Worm (Caenorhabditis elegans) whole organism, midembryonic: ENCODE results near the gene npp-10.

Experiments
- T22C8.4 ChIP-seq: fragments of 200-800 bp; sonication (Bioruptor generic); IDR thresholded peaks from 2 replicates; pipeline ENCODE4 v1.3.6; 2022; ENCODE audit warnings: missing genetic modification characterization, missing compliant biosample characterization
- cog-1 ChIP-seq: sonication (generic microtip); optimal IDR thresholded peaks from 2 replicates; lab custom pipeline; 2016; ENCODE audit warnings: missing genetic modification characterization, missing compliant biosample characterization
- flt-1 ChIP-seq: fragments of 200-800 bp; sonication (Bioruptor generic); IDR thresholded peaks from 2 replicates; pipeline ENCODE4 v1.3.6; 2022; ENCODE audit warnings: missing genetic modification characterization, missing compliant biosample characterization
- klf-2 ChIP-seq: fragments of 200-800 bp; sonication (Bioruptor generic); conservative IDR thresholded peaks from 2 replicates; pipeline ENCODE4 v1.3.6; 2022; ENCODE audit warnings: missing genetic modification reagents, missing genetic modification characterization, missing compliant biosample characterization
- med-1 ChIP-seq: sonication (generic microtip); optimal IDR thresholded peaks from 2 replicates; lab custom pipeline; 2017; ENCODE audit warnings: missing genetic modification characterization, mild to moderate bottlenecking, missing compliant biosample characterization, antibody characterized with exemption, missing genetic modification reagents; ENCODE audit not compliant: insufficient read depth
- ref-1 ChIP-seq: fragments of 200-800 bp; sonication (Bioruptor generic); conservative IDR thresholded peaks from 2 replicates; pipeline ENCODE4 v1.3.6; 2022; ENCODE audit warnings: missing genetic modification reagents, missing genetic modification characterization, missing compliant biosample characterization
- tab-1 ChIP-seq: fragments of 200-800 bp; sonication (Bioruptor generic); IDR thresholded peaks from 2 replicates; pipeline ENCODE4 v1.3.6; 2022; ENCODE audit warnings: missing genetic modification characterization, missing compliant biosample characterization
- ztf-23 ChIP-seq: fragments of 200-800 bp; sonication (Bioruptor generic); IDR thresholded peaks from 2 replicates; pipeline ENCODE4 v1.3.6; 2022; ENCODE audit warnings: missing genetic modification reagents, missing genetic modification characterization, missing compliant biosample characterization
- ztf-29 ChIP-seq: fragments of 200-800 bp; sonication (Bioruptor generic); IDR thresholded peaks from 2 replicates; pipeline ENCODE4 v1.3.6; 2022; ENCODE audit warnings: missing genetic modification reagents, missing genetic modification characterization, missing compliant biosample characterization

Gene npp-10

DNA sequence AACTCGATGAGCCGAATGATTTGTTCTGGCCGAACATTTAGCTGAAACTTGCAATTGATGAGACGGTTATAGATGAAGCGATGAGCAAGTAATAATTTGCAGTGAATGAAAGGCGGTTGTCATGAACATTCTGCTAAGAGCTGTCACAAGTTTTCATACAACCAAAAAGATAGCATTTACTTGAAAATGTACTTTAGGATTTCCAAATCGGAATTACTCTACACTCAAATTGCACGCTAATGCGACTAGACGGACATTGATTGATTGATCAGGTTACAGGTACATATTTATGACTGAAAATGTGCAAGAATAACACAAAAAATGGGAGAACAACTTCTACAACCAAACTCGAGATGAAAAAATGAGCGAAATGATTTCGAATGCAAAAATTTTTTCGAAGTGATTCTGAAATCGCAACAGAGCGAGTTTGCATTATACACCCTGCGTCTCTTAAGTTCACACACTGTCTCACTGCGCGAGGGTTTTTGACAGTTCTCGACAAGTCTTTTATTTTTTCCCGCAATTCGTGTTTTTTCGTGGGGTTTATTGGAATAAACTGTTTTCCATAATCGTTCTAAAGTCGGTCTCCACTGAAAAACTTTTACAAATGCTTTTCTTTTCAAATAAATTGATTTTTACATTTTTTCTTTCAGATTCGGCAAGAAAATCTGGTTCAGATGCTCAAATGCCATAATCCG, at the start of gene npp-10, which contains the start of gene cyk-3:
Gene npp-10, minus strand, starts transcription at position 51 of the 698 bp plus-strand sequence.
Gene cyk-3, plus strand, starts transcription at position 648 of the 698 bp plus-strand sequence.
- TF ChIP-seq ref-1 (GFP tag; lab: Robert Waterston, UW), result no peak
- TF ChIP-seq klf-2 (GFP tag; lab: Robert Waterston, UW), result no peak
- TF ChIP-seq cog-1 (tag; lab: Kevin White, UChicago), result no peak
- no peak for TF ChIP-seq ztf-23 (GFP tag; lab: Robert Waterston, UW)
- no peak for TF ChIP-seq med-1 (GFP tag; lab: Kevin White, UChicago)
- TF ChIP-seq ztf-29 (GFP tag; lab: Robert Waterston, UW), result no peak
- TF ChIP-seq tab-1 (GFP tag; lab: Robert Waterston, UW), result no peak
- no peak for TF ChIP-seq flt-1 (GFP tag; lab: Robert Waterston, UW)
- no peak for TF ChIP-seq T22C8.4 (GFP tag; lab: Robert Waterston, UW)

DNA sequence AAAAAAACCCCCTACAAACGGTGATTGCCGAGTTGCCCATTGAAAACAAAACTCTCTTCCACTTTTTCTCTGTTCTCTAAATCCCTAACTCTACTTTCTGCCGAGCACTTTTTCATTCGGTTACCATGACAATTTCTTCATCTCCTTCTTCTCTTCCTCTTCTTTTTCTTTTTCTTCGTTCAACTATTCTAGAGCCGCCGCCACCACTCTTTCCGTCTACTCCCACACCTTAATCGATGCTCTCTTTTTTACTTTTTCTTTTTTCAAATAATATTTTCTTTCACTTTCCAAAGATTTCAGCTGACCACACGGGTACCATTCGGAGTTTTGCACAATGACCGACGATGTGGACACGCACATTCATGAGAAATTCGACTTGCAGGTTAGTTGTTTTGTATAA, 48.2 kb upstream of the npp-10 start, which contains the start of gene mapk-15:
Gene mapk-15, plus strand, starts transcription at position 301 of the 400 bp plus-strand sequence.
- TF ChIP-seq cog-1 (tag; lab: Kevin White, UChicago) (no peak), T22C8.4 (GFP tag; lab: Robert Waterston, UW) (no peak)

DNA sequence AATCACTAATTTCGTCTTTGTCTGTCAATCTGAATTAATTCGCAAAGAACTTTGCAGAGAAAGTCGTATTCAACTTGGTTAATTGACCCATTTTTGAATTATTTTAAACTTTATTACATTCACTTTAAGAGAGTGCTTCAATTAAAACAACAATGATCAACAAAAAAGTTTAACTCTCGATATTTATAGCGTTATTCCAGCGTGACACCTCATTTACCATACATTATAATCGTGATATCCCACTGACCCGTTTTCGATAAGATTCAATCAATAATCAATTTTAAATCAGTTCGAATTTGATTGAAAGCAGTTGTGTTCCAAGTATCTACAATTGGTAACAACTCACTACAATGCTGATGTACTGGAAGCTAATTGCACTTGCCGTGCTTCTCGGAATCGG, 37.4 kb upstream of the npp-10 start, which contains the start of gene clc-10:
Gene clc-10, plus strand, starts transcription at position 301 of the 400 bp plus-strand sequence.
- TF ChIP-seq cog-1 (tag; lab: Kevin White, UChicago), result no peak
- TF ChIP-seq ref-1 (GFP tag; lab: Robert Waterston, UW), result no peak
- no peak for TF ChIP-seq T22C8.4 (GFP tag; lab: Robert Waterston, UW)
- TF ChIP-seq ztf-23 (GFP tag; lab: Robert Waterston, UW), result no peak
- no peak for TF ChIP-seq flt-1 (GFP tag; lab: Robert Waterston, UW)
- TF ChIP-seq med-1 (GFP tag; lab: Kevin White, UChicago), result no peak
- TF ChIP-seq klf-2 (GFP tag; lab: Robert Waterston, UW), result no peak
- no peak for TF ChIP-seq ztf-29 (GFP tag; lab: Robert Waterston, UW)
- no peak for TF ChIP-seq tab-1 (GFP tag; lab: Robert Waterston, UW)

DNA sequence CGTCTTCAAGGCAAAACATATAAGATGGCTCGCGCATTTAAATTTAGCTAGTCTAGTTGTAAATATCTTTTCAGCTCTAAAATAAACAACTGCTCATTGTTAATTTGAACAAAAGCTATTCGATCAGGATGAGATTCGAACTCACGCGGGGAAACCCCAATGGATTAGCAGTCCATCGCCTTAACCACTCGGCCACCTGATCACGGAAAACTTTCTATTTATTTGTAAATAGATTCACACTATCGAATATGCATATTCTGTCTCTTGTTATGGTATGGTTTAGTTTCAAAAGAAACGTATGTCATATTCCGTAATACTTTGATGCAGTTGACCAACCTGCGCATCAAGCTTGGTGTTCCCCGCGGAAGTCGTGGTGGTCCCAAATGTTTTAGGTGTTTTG, 36.8 kb upstream of the npp-10 start:
- TF ChIP-seq T22C8.4 (GFP tag; lab: Robert Waterston, UW) (no peak), ztf-23 (GFP tag; lab: Robert Waterston, UW) (no peak), flt-1 (GFP tag; lab: Robert Waterston, UW) (no peak), klf-2 (GFP tag; lab: Robert Waterston, UW) (no peak), ztf-29 (GFP tag; lab: Robert Waterston, UW) (no peak), med-1 (GFP tag; lab: Kevin White, UChicago) (no peak), tab-1 (GFP tag; lab: Robert Waterston, UW) (no peak), cog-1 (tag; lab: Kevin White, UChicago) (no peak), ref-1 (GFP tag; lab: Robert Waterston, UW) (no peak)

DNA sequence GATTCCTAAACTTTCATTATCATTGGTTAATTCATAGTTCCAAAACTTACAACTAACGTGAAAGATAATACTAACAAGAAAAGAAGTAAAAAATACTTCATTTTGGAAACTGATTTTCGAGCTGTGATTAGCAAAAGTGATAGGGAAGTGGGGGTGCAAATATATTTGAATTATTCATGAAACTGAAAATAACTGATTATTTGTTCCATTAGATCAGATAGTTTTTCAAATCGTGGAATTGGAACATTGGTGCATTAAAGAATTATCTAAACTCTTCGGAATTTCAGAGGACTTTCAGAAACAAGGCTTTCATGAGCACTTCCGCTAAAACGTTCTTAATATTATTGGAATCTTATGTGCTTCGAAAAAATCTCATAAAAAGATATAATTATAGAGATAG, 36.3 kb upstream of the npp-10 start, which contains the start of gene F40H6.5:
Gene F40H6.5, minus strand, starts transcription at position 101 of the 400 bp plus-strand sequence.
- TF ChIP-seq klf-2 (GFP tag; lab: Robert Waterston, UW), result no peak
- TF ChIP-seq T22C8.4 (GFP tag; lab: Robert Waterston, UW), result no peak
- TF ChIP-seq ztf-29 (GFP tag; lab: Robert Waterston, UW), result no peak
- TF ChIP-seq ztf-23 (GFP tag; lab: Robert Waterston, UW), result no peak
- no peak for TF ChIP-seq flt-1 (GFP tag; lab: Robert Waterston, UW)
- no peak for TF ChIP-seq cog-1 (tag; lab: Kevin White, UChicago)
- no peak for TF ChIP-seq med-1 (GFP tag; lab: Kevin White, UChicago)
- TF ChIP-seq ref-1 (GFP tag; lab: Robert Waterston, UW), result no peak
- TF ChIP-seq tab-1 (GFP tag; lab: Robert Waterston, UW), result no peak

DNA sequence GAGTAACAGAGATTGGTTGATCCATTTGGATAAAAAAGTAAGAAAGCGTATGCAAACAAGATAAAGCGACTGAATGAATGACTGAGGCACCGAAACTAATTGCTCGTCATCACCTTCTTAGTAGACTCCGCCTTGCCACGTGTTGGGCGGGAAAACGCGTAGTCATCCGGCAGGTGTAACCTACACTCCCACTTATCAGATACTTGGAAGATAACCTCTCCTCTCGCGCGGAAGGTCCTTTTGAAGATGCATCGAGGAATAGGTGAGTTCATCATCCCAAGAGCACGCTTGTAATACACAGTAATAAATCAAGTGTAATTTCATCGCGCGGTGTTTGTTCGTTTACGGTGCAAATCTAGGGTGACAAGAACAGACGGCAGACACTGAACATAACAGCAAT, 27.5 kb upstream of the npp-10 start, which contains the start of gene tbx-11:
Gene tbx-11, minus strand, starts transcription at position 101 of the 400 bp plus-strand sequence.
- TF ChIP-seq cog-1 (tag; lab: Kevin White, UChicago), result no peak
- TF ChIP-seq ztf-29 (GFP tag; lab: Robert Waterston, UW), result no peak
- TF ChIP-seq ztf-23 (GFP tag; lab: Robert Waterston, UW), result no peak
- no peak for TF ChIP-seq T22C8.4 (GFP tag; lab: Robert Waterston, UW)
- TF ChIP-seq tab-1 (GFP tag; lab: Robert Waterston, UW), result no peak
- no peak for TF ChIP-seq med-1 (GFP tag; lab: Kevin White, UChicago)
- no peak for TF ChIP-seq klf-2 (GFP tag; lab: Robert Waterston, UW)
- TF ChIP-seq flt-1 (GFP tag; lab: Robert Waterston, UW), result no peak
- TF ChIP-seq ref-1 (GFP tag; lab: Robert Waterston, UW), result no peak

DNA sequence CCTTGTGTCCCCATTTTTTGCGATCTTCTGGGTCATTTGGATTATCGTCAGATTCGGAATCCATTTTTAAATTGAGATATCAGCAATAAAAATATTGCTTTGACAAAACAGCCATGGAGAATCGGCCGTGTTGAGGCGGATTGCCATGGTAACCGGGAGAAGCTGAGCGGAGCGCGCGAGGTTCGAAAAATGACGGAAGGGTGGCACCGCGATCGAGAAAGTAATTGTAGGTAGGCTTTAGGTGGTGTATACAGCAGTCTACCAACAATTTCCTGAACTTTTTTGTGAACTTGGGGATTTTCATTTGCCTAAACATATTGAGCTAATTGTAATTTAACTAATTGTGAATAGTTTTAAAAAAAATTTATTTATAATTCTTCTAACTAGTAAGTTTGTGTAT, 20.0 kb upstream of the npp-10 start, which contains the start of gene ift-139:
Gene ift-139, minus strand, starts transcription at position 101 of the 400 bp plus-strand sequence.
- TF ChIP-seq ztf-23 (GFP tag; lab: Robert Waterston, UW), result no peak
- no peak for TF ChIP-seq ztf-29 (GFP tag; lab: Robert Waterston, UW)
- TF ChIP-seq ref-1 (GFP tag; lab: Robert Waterston, UW), result no peak
- no peak for TF ChIP-seq flt-1 (GFP tag; lab: Robert Waterston, UW)
- no peak for TF ChIP-seq T22C8.4 (GFP tag; lab: Robert Waterston, UW)
- TF ChIP-seq cog-1 (tag; lab: Kevin White, UChicago), result no peak
- TF ChIP-seq tab-1 (GFP tag; lab: Robert Waterston, UW), result no peak
- TF ChIP-seq klf-2 (GFP tag; lab: Robert Waterston, UW), result no peak
- no peak for TF ChIP-seq med-1 (GFP tag; lab: Kevin White, UChicago)

DNA sequence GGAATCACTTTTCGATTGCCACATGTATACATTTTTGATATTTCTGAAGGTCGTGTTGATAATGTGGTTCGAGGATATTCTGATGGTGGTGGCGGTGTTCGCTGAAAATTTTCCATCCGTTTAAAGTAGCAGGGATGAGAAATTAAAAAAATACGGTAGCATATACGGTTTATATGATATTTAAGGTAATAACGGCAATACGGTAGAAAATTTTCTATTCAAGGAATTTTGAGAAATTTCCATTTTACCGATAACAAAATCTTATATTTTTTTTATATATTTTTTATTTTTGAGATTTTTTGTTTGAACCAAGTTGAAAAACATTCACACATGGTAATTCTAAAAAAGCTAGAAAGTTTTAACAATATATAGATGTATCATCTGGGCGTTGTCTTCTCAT, 11.1 kb upstream of the npp-10 start, which contains the start of gene ZK328.6:
Gene ZK328.6, minus strand, starts transcription at position 101 of the 400 bp plus-strand sequence.
- no peak for TF ChIP-seq med-1 (GFP tag; lab: Kevin White, UChicago)
- TF ChIP-seq klf-2 (GFP tag; lab: Robert Waterston, UW), result no peak
- TF ChIP-seq ref-1 (GFP tag; lab: Robert Waterston, UW), result no peak
- TF ChIP-seq T22C8.4 (GFP tag; lab: Robert Waterston, UW), result no peak
- TF ChIP-seq ztf-29 (GFP tag; lab: Robert Waterston, UW), result no peak
- no peak for TF ChIP-seq ztf-23 (GFP tag; lab: Robert Waterston, UW)
- TF ChIP-seq flt-1 (GFP tag; lab: Robert Waterston, UW), result no peak
- TF ChIP-seq tab-1 (GFP tag; lab: Robert Waterston, UW), result no peak
- TF ChIP-seq cog-1 (tag; lab: Kevin White, UChicago), result no peak
